Worm (Caenorhabditis elegans) whole organism, mixed stage, embryonic: ENCODE results near the gene T10B5.4.

Experiments used
- M03D4.4 ChIP-seq: sonication (generic microtip); optimal IDR thresholded peaks from 2 replicates; lab custom pipeline; 2017; ENCODE audit warnings: mild to moderate bottlenecking, missing genetic modification characterization, missing compliant biosample characterization
- bed-3 ChIP-seq: fragments of 200-800 bp; sonication (Bioruptor generic); optimal IDR thresholded peaks from 3 replicates; lab custom pipeline; 2018; ENCODE audit warnings: mild to moderate bottlenecking, missing genetic modification characterization, moderate library complexity, missing compliant biosample characterization
- blmp-1 ChIP-seq: fragments of 150-350 bp; optimal IDR thresholded peaks from 2 replicates; lab custom pipeline; 2014; ENCODE audit warnings: missing biosample characterization, missing genetic modification characterization
- ceh-39 ChIP-seq: fragments of 150-350 bp; optimal IDR thresholded peaks from 2 replicates; lab custom pipeline; 2014; ENCODE audit warnings: missing biosample characterization, missing genetic modification characterization
- ceh-43 ChIP-seq: fragments of 200-800 bp; sonication (Bioruptor generic); optimal IDR thresholded peaks from 2 replicates; lab custom pipeline; 2018; ENCODE audit warnings: mild to moderate bottlenecking, missing genetic modification characterization, moderate library complexity, missing compliant biosample characterization
- ceh-83 ChIP-seq: fragments of 200-800 bp; sonication (Bioruptor generic); optimal IDR thresholded peaks from 2 replicates; lab custom pipeline; 2018; ENCODE audit warnings: mild to moderate bottlenecking, missing genetic modification characterization, missing compliant biosample characterization
- ces-1 ChIP-seq: fragments of 150-350 bp; optimal IDR thresholded peaks from 2 replicates; lab custom pipeline; 2014; ENCODE audit warnings: missing biosample characterization, missing genetic modification reagents, missing genetic modification characterization
- cnd-1 ChIP-seq: fragments of 200-800 bp; sonication (Bioruptor generic); optimal IDR thresholded peaks from 2 replicates; lab custom pipeline; 2018; ENCODE audit warnings: mild to moderate bottlenecking, missing genetic modification characterization, missing compliant biosample characterization
- drap-1 ChIP-seq: fragments of 200-800 bp; sonication (Bioruptor generic); optimal IDR thresholded peaks from 3 replicates; lab custom pipeline; 2018; ENCODE audit warnings: mild to moderate bottlenecking, missing genetic modification characterization, missing compliant biosample characterization
- elt-1 ChIP-seq: sonication (generic microtip); optimal IDR thresholded peaks from 2 replicates; lab custom pipeline; 2017; ENCODE audit warnings: missing genetic modification characterization, mild to moderate bottlenecking, missing compliant biosample characterization, antibody characterized with exemption, moderate library complexity, borderline replicate concordance; ENCODE audit not compliant: insufficient read depth
- elt-3 ChIP-seq: fragments of 150-350 bp; optimal IDR thresholded peaks from 2 replicates; lab custom pipeline; 2014; ENCODE audit warnings: missing biosample characterization, missing genetic modification characterization
- flh-1 ChIP-seq: fragments of 200-800 bp; sonication (Bioruptor generic); optimal IDR thresholded peaks from 2 replicates; lab custom pipeline; 2018; ENCODE audit warnings: mild to moderate bottlenecking, missing genetic modification characterization, moderate library complexity, missing compliant biosample characterization
- ham-2 ChIP-seq: fragments of 200-800 bp; sonication (Bioruptor generic); optimal IDR thresholded peaks from 2 replicates; lab custom pipeline; 2018; ENCODE audit warnings: mild to moderate bottlenecking, missing genetic modification characterization, missing compliant biosample characterization
- hlh-1 ChIP-seq: fragments of 150-350 bp; optimal IDR thresholded peaks from 2 replicates; lab custom pipeline; 2014; ENCODE audit warnings: missing biosample characterization, missing genetic modification reagents, missing genetic modification characterization
- lin-13 ChIP-seq: fragments of 150-350 bp; optimal IDR thresholded peaks from 2 replicates; lab custom pipeline; 2014; ENCODE audit warnings: missing biosample characterization, missing genetic modification characterization
- lin-32 ChIP-seq: fragments of 200-800 bp; sonication (Bioruptor generic); optimal IDR thresholded peaks from 2 replicates; lab custom pipeline; 2018; ENCODE audit warnings: mild to moderate bottlenecking, missing genetic modification characterization, missing compliant biosample characterization
- lsy-2 ChIP-seq: fragments of 150-350 bp; optimal IDR thresholded peaks from 2 replicates; lab custom pipeline; 2014; ENCODE audit warnings: missing biosample characterization, missing genetic modification characterization
- mab-5 ChIP-seq: fragments of 150-350 bp; optimal IDR thresholded peaks from 2 replicates; lab custom pipeline; 2014; ENCODE audit warnings: missing biosample characterization, missing genetic modification characterization
- mep-1 ChIP-seq: fragments of 150-350 bp; optimal IDR thresholded peaks from 2 replicates; lab custom pipeline; 2017; ENCODE audit warnings: missing biosample characterization, missing genetic modification reagents, missing genetic modification characterization, inconsistent platforms
- mls-2 ChIP-seq: sonication (generic microtip); optimal IDR thresholded peaks from 2 replicates; lab custom pipeline; 2016; ENCODE audit warnings: mild to moderate bottlenecking, missing genetic modification characterization, moderate library complexity, missing compliant biosample characterization
- nhr-12 ChIP-seq: fragments of 150-350 bp; optimal IDR thresholded peaks from 2 replicates; lab custom pipeline; 2014; ENCODE audit warnings: missing biosample characterization, missing genetic modification characterization
- nhr-2 ChIP-seq: fragments of 150-350 bp; optimal IDR thresholded peaks from 2 replicates; lab custom pipeline; 2014; ENCODE audit warnings: missing biosample characterization, missing genetic modification characterization
- nhr-237 ChIP-seq: fragments of 150-350 bp; optimal IDR thresholded peaks from 2 replicates; lab custom pipeline; 2014; ENCODE audit warnings: missing biosample characterization, missing genetic modification characterization
- nhr-28 ChIP-seq: fragments of 150-350 bp; optimal IDR thresholded peaks from 2 replicates; lab custom pipeline; 2014; ENCODE audit warnings: missing biosample characterization, missing genetic modification characterization
- nhr-76 ChIP-seq: sonication (generic microtip); optimal IDR thresholded peaks from 2 replicates; lab custom pipeline; 2017; ENCODE audit warnings: missing biosample characterization, missing genetic modification characterization
- pha-4 ChIP-seq: fragments of 150-350 bp; optimal IDR thresholded peaks from 2 replicates; lab custom pipeline; 2018; ENCODE audit warnings: missing biosample characterization, missing genetic modification reagents, missing genetic modification characterization
- sem-2 ChIP-seq: fragments of 200-800 bp; sonication (Bioruptor generic); optimal IDR thresholded peaks from 2 replicates; lab custom pipeline; 2018; ENCODE audit warnings: mild to moderate bottlenecking, missing genetic modification characterization, missing compliant biosample characterization
- snpc-4 ChIP-seq: fragments of 150-350 bp; optimal IDR thresholded peaks from 2 replicates; lab custom pipeline; 2014; ENCODE audit warnings: missing biosample characterization, missing genetic modification characterization
- sptf-1 ChIP-seq: sonication (generic microtip); optimal IDR thresholded peaks from 2 replicates; lab custom pipeline; 2017; ENCODE audit warnings: mild to moderate bottlenecking, missing genetic modification characterization, moderate library complexity, missing compliant biosample characterization
- tbx-8 ChIP-seq: fragments of 200-800 bp; sonication (Bioruptor generic); optimal IDR thresholded peaks from 2 replicates; lab custom pipeline; 2018; ENCODE audit warnings: mild to moderate bottlenecking, missing genetic modification characterization, moderate library complexity, missing compliant biosample characterization
- unc-120 ChIP-seq: sonication (generic microtip); optimal IDR thresholded peaks from 2 replicates; lab custom pipeline; 2017; ENCODE audit warnings: missing genetic modification characterization, missing compliant biosample characterization; ENCODE audit not compliant: poor library complexity, severe bottlenecking
- unc-39 ChIP-seq: fragments of 150-350 bp; optimal IDR thresholded peaks from 2 replicates; lab custom pipeline; 2014; ENCODE audit warnings: missing biosample characterization, missing genetic modification characterization
- unc-62 ChIP-seq: fragments of 150-350 bp; optimal IDR thresholded peaks from 2 replicates; lab custom pipeline; 2014; ENCODE audit warnings: missing biosample characterization, missing genetic modification reagents, missing genetic modification characterization
- ztf-11 ChIP-seq: fragments of 150-350 bp; optimal IDR thresholded peaks from 2 replicates; lab custom pipeline; 2014; ENCODE audit warnings: missing biosample characterization, missing genetic modification characterization

T10B5.4 gene

DNA sequence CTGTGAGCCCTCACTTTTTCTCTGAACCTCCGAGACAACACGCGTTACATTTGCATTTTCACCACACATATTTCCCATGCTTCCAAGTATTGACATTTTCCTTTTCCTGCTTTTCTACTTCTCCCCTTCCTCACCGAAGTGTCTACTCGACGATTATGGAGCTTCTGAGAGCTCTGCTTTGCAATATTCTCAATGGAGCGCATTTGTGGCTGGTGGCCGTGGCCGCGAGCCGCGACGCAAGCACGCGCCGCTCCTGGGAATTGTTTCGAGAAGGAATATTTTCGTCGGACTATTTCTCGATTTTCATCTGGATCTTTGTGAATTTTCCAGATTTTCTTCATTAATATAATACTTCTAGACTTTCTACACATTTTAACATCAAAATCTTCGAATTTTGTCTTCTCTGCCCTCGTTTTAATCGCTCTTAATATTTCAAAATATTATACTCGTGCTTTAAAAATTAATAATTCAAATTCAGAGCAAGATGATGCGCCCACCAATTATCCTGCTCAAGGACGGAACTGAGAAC is at the start of gene T10B5.4, which contains the start of gene cct-7:
TSS of gene T10B5.4 (minus strand) at position 40 of the 529 bp plus-strand sequence.
TSS of gene cct-7 (plus strand) at position 479 of the 529 bp plus-strand sequence.
- TF ChIP-seq bed-3 (GFP tag; lab: Kevin White, UChicago): no peak
- peak; percentile 57 for TF ChIP-seq M03D4.4
- peak; percentile 65 for TF ChIP-seq unc-62 (GFP tag; lab: Kevin White, UChicago)
- TF ChIP-seq mab-5 (tag; lab: Kevin White, UChicago): no peak
- TF ChIP-seq nhr-237: peak; percentile 81
- no peak for TF ChIP-seq ztf-11 (tag; lab: Kevin White, UChicago)
- TF ChIP-seq flh-1 (GFP tag; lab: Kevin White, UChicago): no peak
- no peak for TF ChIP-seq nhr-76 (tag; lab: Kevin White, UChicago)
- TF ChIP-seq cnd-1 (tag; lab: Kevin White, UChicago): peak; percentile 77
- TF ChIP-seq drap-1 (GFP tag; lab: Kevin White, UChicago): peak; percentile 65
- peak; percentile 75 for TF ChIP-seq lsy-2 (tag; lab: Kevin White, UChicago)
- peak; percentile 97 for TF ChIP-seq mep-1 (tag; lab: Kevin White, UChicago)
- TF ChIP-seq blmp-1 (tag; lab: Kevin White, UChicago): no peak
- peak; percentile 86 for TF ChIP-seq pha-4
- TF ChIP-seq lin-13 (tag; lab: Kevin White, UChicago): peak; percentile 83
- no peak for TF ChIP-seq nhr-28
- peak; percentile 72 for TF ChIP-seq mls-2 (tag; lab: Kevin White, UChicago)
- no peak for TF ChIP-seq nhr-2 (tag; lab: Kevin White, UChicago)
- TF ChIP-seq ceh-43 (GFP tag; lab: Kevin White, UChicago): no peak
- TF ChIP-seq unc-39 (tag; lab: Kevin White, UChicago): no peak
- no peak for TF ChIP-seq snpc-4 (tag; lab: Kevin White, UChicago)
- TF ChIP-seq ceh-83 (GFP tag; lab: Kevin White, UChicago): no peak
- no peak for TF ChIP-seq elt-1 (tag; lab: Kevin White, UChicago)
- TF ChIP-seq ham-2 (GFP tag; lab: Kevin White, UChicago): peak; percentile 34
- TF ChIP-seq ceh-39 (tag; lab: Kevin White, UChicago): peak; percentile 50
- peak; percentile 90 for TF ChIP-seq ces-1 (GFP tag; lab: Kevin White, UChicago)
- peak; percentile 77 for TF ChIP-seq unc-120 (tag; lab: Kevin White, UChicago)
- TF ChIP-seq lin-32 (GFP tag; lab: Kevin White, UChicago): peak; percentile 25
- TF ChIP-seq sptf-1 (tag; lab: Kevin White, UChicago): peak; percentile 73

DNA sequence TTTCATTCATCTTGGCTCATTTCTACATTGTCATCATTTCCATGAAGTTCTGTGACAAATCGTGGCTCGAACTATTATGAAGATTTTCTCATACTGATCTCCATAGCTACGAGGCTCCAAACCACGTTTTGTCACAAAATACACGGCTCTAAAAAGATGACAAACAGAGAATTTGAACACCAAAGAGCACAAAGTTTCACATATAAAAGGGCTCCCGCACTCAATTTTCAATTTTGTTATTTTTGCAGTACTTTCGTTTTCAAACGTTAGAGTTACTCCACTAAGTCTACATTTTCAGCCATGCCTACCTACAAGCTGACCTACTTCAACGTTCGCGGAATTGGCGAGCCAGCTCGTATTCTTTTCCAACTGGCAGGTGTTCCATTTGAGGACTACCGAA is 49.7 kb upstream of the T10B5.4 start, which contains the start of gene gst-37:
TSS of gene gst-37 (plus strand) at position 301 of the 400 bp plus-strand sequence.
- no peak for TF ChIP-seq blmp-1 (tag; lab: Kevin White, UChicago)
- no peak for TF ChIP-seq ham-2 (GFP tag; lab: Kevin White, UChicago)
- TF ChIP-seq mep-1 (tag; lab: Kevin White, UChicago): no peak
- no peak for TF ChIP-seq nhr-76 (tag; lab: Kevin White, UChicago)
- no peak for TF ChIP-seq sem-2 (GFP tag; lab: Kevin White, UChicago)
- no peak for TF ChIP-seq elt-1 (tag; lab: Kevin White, UChicago)
- TF ChIP-seq unc-39 (tag; lab: Kevin White, UChicago): no peak
- no peak for TF ChIP-seq bed-3 (GFP tag; lab: Kevin White, UChicago)
- no peak for TF ChIP-seq hlh-1 (tag; lab: Kevin White, UChicago)
- no peak for TF ChIP-seq nhr-237
- TF ChIP-seq pha-4: no peak
- TF ChIP-seq lin-13 (tag; lab: Kevin White, UChicago): no peak
- TF ChIP-seq flh-1 (GFP tag; lab: Kevin White, UChicago): no peak
- no peak for TF ChIP-seq unc-62 (GFP tag; lab: Kevin White, UChicago)
- TF ChIP-seq elt-3 (tag; lab: Kevin White, UChicago): no peak
- TF ChIP-seq lin-32 (GFP tag; lab: Kevin White, UChicago): no peak
- TF ChIP-seq mls-2 (tag; lab: Kevin White, UChicago): no peak
- no peak for TF ChIP-seq nhr-28
- TF ChIP-seq, all 35 proteins: peak for 0

ce11 chrV:1920105-1920504 is 48.5 kb upstream of the T10B5.4 start, which contains the start of gene Y32G9A.12:
Y32G9A.12 (minus strand) TSS chrV:1920205.
- TF ChIP-seq flh-1 (GFP tag; lab: Kevin White, UChicago) (no peak), cnd-1 (tag; lab: Kevin White, UChicago) (no peak), nhr-237 (no peak), snpc-4 (tag; lab: Kevin White, UChicago) (no peak), lin-13 (tag; lab: Kevin White, UChicago) (no peak), lin-32 (GFP tag; lab: Kevin White, UChicago) (no peak), ceh-83 (GFP tag; lab: Kevin White, UChicago) (no peak), sem-2 (GFP tag; lab: Kevin White, UChicago) (no peak), tbx-8 (no peak), nhr-28 (no peak), sptf-1 (tag; lab: Kevin White, UChicago) (no peak), mls-2 (tag; lab: Kevin White, UChicago) (no peak), elt-1 (tag; lab: Kevin White, UChicago) (no peak), bed-3 (GFP tag; lab: Kevin White, UChicago) (no peak), nhr-12 (no peak), mep-1 (tag; lab: Kevin White, UChicago) (no peak), ces-1 (GFP tag; lab: Kevin White, UChicago) (no peak)
